Fruit fly (Drosophila melanogaster): ENCODE data around the gene CG8927.

Gene CG8927

dm6 chr3R:16210808-16211578, 30.2 kb downstream of the CG8927 start (continued):
- no peak for TF ChIP-seq toy (GFP tag; IDR thresholded peaks at IDR 0.05)
- no peak for TF ChIP-seq Tbp (GFP tag; optimal IDR thresholded peaks at IDR 0.05)
- TF ChIP-seq CG3995 (GFP tag; optimal IDR thresholded peaks at IDR 0.05): no peak
- TF ChIP-seq amos (GFP tag; IDR thresholded peaks at IDR 0.05; ENCODE audit: partially characterized antibody): no peak; the same call in 1 of the 2 replicates
- TF ChIP-seq Hr3 (GFP tag; optimal IDR thresholded peaks at IDR 0.05): no peak
- no peak for TF ChIP-seq CG11696 (GFP tag; IDR thresholded peaks at IDR 0.05)
- no peak for TF ChIP-seq maf-S (GFP tag; optimal IDR thresholded peaks at IDR 0.05)
- TF ChIP-seq HLHmδ (GFP tag; optimal IDR thresholded peaks at IDR 0.05): no peak
- TF ChIP-seq tap (tag; optimal IDR thresholded peaks at IDR 0.05): no peak
- no peak for TF ChIP-seq tll (GFP tag; optimal IDR thresholded peaks at IDR 0.05)
- TF ChIP-seq p53 (GFP tag; optimal IDR thresholded peaks at IDR 0.05): no peak
- TF ChIP-seq CG12236 (GFP tag; optimal IDR thresholded peaks at IDR 0.05): no peak
- no peak for TF ChIP-seq CG7963 (GFP tag; IDR thresholded peaks at IDR 0.05; ENCODE audit: partially characterized antibody)
- TF ChIP-seq CG13424 (tag; optimal IDR thresholded peaks at IDR 0.05): no peak
- no peak for TF ChIP-seq Eip74EF (GFP tag; optimal IDR thresholded peaks at IDR 0.05)
- TF ChIP-seq nerfin-1 (tag; optimal IDR thresholded peaks at IDR 0.05): no peak
- no peak for TF ChIP-seq CG10274 (GFP tag; optimal IDR thresholded peaks at IDR 0.05)
- TF ChIP-seq sens-2 (GFP tag; IDR thresholded peaks at IDR 0.05): no peak
- TF ChIP-seq slbo (GFP tag; IDR thresholded peaks at IDR 0.05): peak; percentile 33; the same call in 1 of the 2 replicates
- TF ChIP-seq Atf-2 (GFP tag; optimal IDR thresholded peaks at IDR 0.05): no peak
- TF ChIP-seq fd102C (GFP tag; optimal IDR thresholded peaks at IDR 0.05): no peak
- no peak for TF ChIP-seq CG12391 (tag; optimal IDR thresholded peaks at IDR 0.05)
- TF ChIP-seq E2f2 (GFP tag; IDR thresholded peaks at IDR 0.05): peak; percentile 13; the same call in 1 of the 2 replicates
- no peak for TF ChIP-seq ham (GFP tag; IDR thresholded peaks at IDR 0.05)
- no peak for TF ChIP-seq CG30020 (tag; optimal IDR thresholded peaks at IDR 0.05)
- TF ChIP-seq tx (GFP tag; optimal IDR thresholded peaks at IDR 0.05): no peak
- TF ChIP-seq HmgD (GFP tag; optimal IDR thresholded peaks at IDR 0.05): no peak
- no peak for TF ChIP-seq pnt (GFP tag; optimal IDR thresholded peaks at IDR 0.05)
- no peak for TF ChIP-seq CG7556 (GFP tag; optimal IDR thresholded peaks at IDR 0.05)
- no peak for TF ChIP-seq slou (GFP tag; optimal IDR thresholded peaks at IDR 0.05)
- peak; percentile 61; the same call in 1 of the 3 replicates for TF ChIP-seq so (GFP tag; IDR thresholded peaks at IDR 0.05)
- TF ChIP-seq ranshi (GFP tag; IDR thresholded peaks at IDR 0.05): 0 out of 2 replicates have a peak, but pooled peaks have one; percentile 20
- TF ChIP-seq CG11695 (GFP tag; IDR thresholded peaks at IDR 0.05): no peak
- peak; percentile 78 for TF ChIP-seq CG13894 (tag; optimal IDR thresholded peaks at IDR 0.05)
- no peak for TF ChIP-seq klu (GFP tag; IDR thresholded peaks at IDR 0.05)
- 0 out of 3 replicates have a peak, but pooled peaks have one; percentile 18 for TF ChIP-seq otp (GFP tag; IDR thresholded peaks at IDR 0.05)
- TF ChIP-seq CG2120 (GFP tag; optimal IDR thresholded peaks at IDR 0.05): no peak
- no peak for TF ChIP-seq H15 (GFP tag; IDR thresholded peaks at IDR 0.05)
- TF ChIP-seq CG12769 (tag; optimal IDR thresholded peaks at IDR 0.05): peak; percentile 87
- TF ChIP-seq CG3838 (GFP tag; optimal IDR thresholded peaks at IDR 0.05): no peak
- TF ChIP-seq chinmo (GFP tag; IDR thresholded peaks at IDR 0.05; ENCODE audit: partially characterized antibody): peak; percentile 65; the same call in 1 of the 4 replicates
- no peak for TF ChIP-seq lilli (GFP tag; optimal IDR thresholded peaks at IDR 0.05)
- TF ChIP-seq emc (GFP tag; optimal IDR thresholded peaks at IDR 0.05): no peak
- TF ChIP-seq CG42726 (GFP tag; IDR thresholded peaks at IDR 0.05; ENCODE audit: partially characterized antibody): no peak
- no peak for TF ChIP-seq jigr1 (GFP tag; IDR thresholded peaks at IDR 0.05)
- TF ChIP-seq Fer3 (tag; optimal IDR thresholded peaks at IDR 0.05): no peak
- TF ChIP-seq pan (optimal IDR thresholded peaks at IDR 0.05): no peak
- peak in 1 of 2 experiments; percentile 17 for TF ChIP-seq pan (GFP tag; optimal IDR thresholded peaks at IDR 0.05 in 1 of 2, IDR thresholded peaks at IDR 0.05 in 1 of 2)
- TF ChIP-seq rib (GFP tag; IDR thresholded peaks at IDR 0.05): no peak
- no peak for TF ChIP-seq Dad (GFP tag; optimal IDR thresholded peaks at IDR 0.05)
